Fruit fly (Drosophila melanogaster) Kc167 (cell line): ENCODE measurements around the gene Diap1.

Source experiments
- h ChIP-seq: fragments of >200 bp; optimal IDR thresholded peaks from 3 replicates; lab custom pipeline; 2018; ENCODE audit warnings: missing external identifiers
- psq ChIP-seq: fragments of >200 bp; optimal IDR thresholded peaks from 2 replicates; lab custom pipeline; 2017; ENCODE audit warnings: missing external identifiers

- TF ChIP-seq h (lab: Kevin White, UChicago) (no peak), psq (lab: Kevin White, UChicago) (no peak)
These were observed 32.9 kb upstream of the Diap1 start, which contains the start of gene CG13075 for dm6 chr3L:16083693-16084092.
